Fruit fly (Drosophila melanogaster) whole organism, embryonic: ENCODE results near the gene Lsm12a.
A peak's percentile ranks its signal among the peaks of the same experiment; 100 is the strongest.

Experiments
- Abd-B ChIP-seq: fragments of 200-800 bp; sonication (Bioruptor generic); optimal IDR thresholded peaks from 2 replicates; lab custom pipeline; 2018; ENCODE audit warnings: missing biosample characterization, mild to moderate bottlenecking, missing genetic modification characterization, moderate library complexity
- B-H2 ChIP-seq: fragments of 200-800 bp; sonication (Bioruptor generic); optimal IDR thresholded peaks from 2 replicates; lab custom pipeline; 2018; ENCODE audit warnings: missing biosample characterization, mild to moderate bottlenecking, missing genetic modification characterization
- CG10147 ChIP-seq: fragments of 200-800 bp; sonication (Bioruptor generic); optimal IDR thresholded peaks from 2 replicates; lab custom pipeline; 2019; ENCODE audit warnings: missing biosample characterization, mild to moderate bottlenecking, missing genetic modification characterization, moderate library complexity
- CG10366 ChIP-seq: fragments of 200-800 bp; sonication (Bioruptor generic); IDR thresholded peaks from 2 replicates; pipeline ENCODE4 v1.3.6; 2022; ENCODE audit warnings: missing biosample characterization, missing genetic modification characterization
- CG12071 ChIP-seq: fragments of 200-800 bp; sonication (Bioruptor generic); optimal IDR thresholded peaks from 3 replicates; lab custom pipeline; 2018; ENCODE audit warnings: missing biosample characterization, mild to moderate bottlenecking, missing genetic modification characterization
- CG12236 ChIP-seq: fragments of 200-800 bp; sonication (Bioruptor generic); optimal IDR thresholded peaks from 2 replicates; lab custom pipeline; 2016; ENCODE audit warnings: missing biosample characterization, missing genetic modification characterization
- CG13287 ChIP-seq: fragments of 200-800 bp; sonication (Bioruptor generic); IDR thresholded peaks from 2 replicates; pipeline ENCODE4 v1.3.6; 2022; ENCODE audit warnings: missing biosample characterization, missing genetic modification characterization; ENCODE audit not compliant: partially characterized antibody
- CG13424 ChIP-seq: fragments of 200-800 bp; sonication (Bioruptor generic); optimal IDR thresholded peaks from 2 replicates; lab custom pipeline; 2019; ENCODE audit warnings: missing biosample characterization, mild to moderate bottlenecking, missing genetic modification characterization, moderate library complexity
- CG14441 ChIP-seq: fragments of 200-800 bp; sonication (Bioruptor generic); IDR thresholded peaks from 2 replicates; pipeline ENCODE4 v1.3.6; 2022; ENCODE audit warnings: missing biosample characterization, missing genetic modification characterization
- CG1529 ChIP-seq: fragments of 200-800 bp; sonication (Bioruptor generic); optimal IDR thresholded peaks from 3 replicates; lab custom pipeline; 2018; ENCODE audit warnings: missing biosample characterization, missing genetic modification characterization
- CG15696 ChIP-seq: fragments of 200-800 bp; sonication (Bioruptor generic); optimal IDR thresholded peaks from 2 replicates; lab custom pipeline; 2019; ENCODE audit warnings: missing biosample characterization, mild to moderate bottlenecking, missing genetic modification characterization, moderate library complexity
- CG17568 ChIP-seq: fragments of 200-800 bp; sonication (Bioruptor generic); optimal IDR thresholded peaks from 2 replicates; lab custom pipeline; 2018; ENCODE audit warnings: missing biosample characterization, mild to moderate bottlenecking, missing genetic modification characterization, moderate library complexity
- CG17802 ChIP-seq: fragments of 200-800 bp; sonication (Bioruptor generic); optimal IDR thresholded peaks from 2 replicates; lab custom pipeline; 2018; ENCODE audit warnings: missing biosample characterization, mild to moderate bottlenecking, missing genetic modification characterization, moderate library complexity
- CG30403 ChIP-seq: fragments of 200-800 bp; sonication (Bioruptor generic); optimal IDR thresholded peaks from 3 replicates; lab custom pipeline; 2016; ENCODE audit warnings: missing biosample characterization, missing genetic modification characterization
- CG31388 ChIP-seq: fragments of 200-800 bp; sonication (Bioruptor generic); optimal IDR thresholded peaks from 2 replicates; lab custom pipeline; 2016; ENCODE audit warnings: missing biosample characterization, missing genetic modification characterization
- CG33557 ChIP-seq: fragments of 200-800 bp; sonication (Bioruptor generic); optimal IDR thresholded peaks from 2 replicates; lab custom pipeline; 2019; ENCODE audit warnings: missing biosample characterization, mild to moderate bottlenecking, missing genetic modification characterization, moderate library complexity
- CG34376 ChIP-seq: fragments of 200-800 bp; sonication (Bioruptor generic); optimal IDR thresholded peaks from 2 replicates; lab custom pipeline; 2018; ENCODE audit warnings: missing biosample characterization, mild to moderate bottlenecking, missing genetic modification characterization
- CG3726 ChIP-seq: fragments of 200-800 bp; sonication (Bioruptor generic); IDR thresholded peaks from 3 replicates; pipeline ENCODE4, ENCODE4 v1.3.6; 2022; ENCODE audit warnings: missing biosample characterization, missing genetic modification characterization
- CG4820 ChIP-seq: fragments of 200-800 bp; sonication (Bioruptor generic); optimal IDR thresholded peaks from 3 replicates; lab custom pipeline; 2016; ENCODE audit warnings: missing biosample characterization, missing genetic modification characterization
- CG7357 ChIP-seq: fragments of 200-800 bp; sonication (Bioruptor generic); IDR thresholded peaks from 3 replicates; pipeline ENCODE4 v1.3.6; 2022; ENCODE audit warnings: missing biosample characterization, missing genetic modification characterization
- CG9609 ChIP-seq: fragments of 200-800 bp; sonication (Bioruptor generic); optimal IDR thresholded peaks from 3 replicates; lab custom pipeline; 2016; ENCODE audit warnings: missing biosample characterization, missing genetic modification characterization
- CrebB ChIP-seq: fragments of 200-800 bp; sonication (Bioruptor generic); optimal IDR thresholded peaks from 3 replicates; lab custom pipeline; 2018; ENCODE audit warnings: missing biosample characterization, mild to moderate bottlenecking, missing genetic modification characterization
- Dad ChIP-seq: fragments of 200-800 bp; sonication (Bioruptor generic); optimal IDR thresholded peaks from 3 replicates; lab custom pipeline; 2016; ENCODE audit warnings: missing biosample characterization, missing genetic modification characterization
- Dbx ChIP-seq: fragments of 200-800 bp; sonication (Bioruptor generic); IDR thresholded peaks from 3 replicates; pipeline ENCODE4 v1.3.6; 2022; ENCODE audit warnings: missing biosample characterization, missing genetic modification characterization
- Dll ChIP-seq: fragments of 200-800 bp; sonication (Bioruptor generic); IDR thresholded peaks from 4 replicates; pipeline ENCODE4 v1.3.6; 2022; ENCODE audit warnings: missing biosample characterization, missing genetic modification characterization; ENCODE audit not compliant: partially characterized antibody
- Elba2 ChIP-seq: fragments of 200-800 bp; sonication (Bioruptor generic); optimal IDR thresholded peaks from 3 replicates; lab custom pipeline; 2016; ENCODE audit warnings: missing biosample characterization, missing genetic modification characterization
- Fer3 ChIP-seq: fragments of 200-800 bp; sonication (Bioruptor generic); optimal IDR thresholded peaks from 2 replicates; lab custom pipeline; 2018; ENCODE audit warnings: missing biosample characterization, mild to moderate bottlenecking, missing genetic modification characterization, moderate library complexity
- GATAe ChIP-seq: fragments of 200-800 bp; sonication (Bioruptor generic); conservative IDR thresholded peaks from 2 replicates; pipeline ENCODE4 v1.3.6; 2022; ENCODE audit warnings: missing biosample characterization, missing genetic modification characterization
- NC2α ChIP-seq: fragments of 200-800 bp; sonication (Bioruptor generic); optimal IDR thresholded peaks from 2 replicates; lab custom pipeline; 2016; ENCODE audit warnings: missing biosample characterization, missing genetic modification characterization
- Oaz ChIP-seq: fragments of 200-800 bp; sonication (Bioruptor generic); IDR thresholded peaks from 2 replicates; pipeline ENCODE4 v1.3.6; 2022; ENCODE audit warnings: missing biosample characterization, missing genetic modification characterization
- Optix ChIP-seq: fragments of 200-800 bp; sonication (Bioruptor generic); IDR thresholded peaks from 3 replicates; pipeline ENCODE4 v1.3.6; 2022; ENCODE audit warnings: missing biosample characterization, missing genetic modification characterization
- al ChIP-seq: fragments of 200-800 bp; sonication (Bioruptor generic); IDR thresholded peaks from 2 replicates; pipeline ENCODE4 v1.3.6; 2022; ENCODE audit warnings: missing biosample characterization, missing genetic modification characterization
- amos ChIP-seq: fragments of 200-800 bp; sonication (Bioruptor generic); IDR thresholded peaks from 2 replicates; pipeline ENCODE4 v1.3.6; 2022; ENCODE audit warnings: missing biosample characterization, missing genetic modification characterization; ENCODE audit not compliant: partially characterized antibody
- ara ChIP-seq: fragments of 200-800 bp; sonication (Bioruptor generic); IDR thresholded peaks from 2 replicates; pipeline ENCODE4 v1.3.6; 2022; ENCODE audit warnings: missing biosample characterization, missing genetic modification characterization
- dati ChIP-seq: fragments of 200-800 bp; sonication (Bioruptor generic); IDR thresholded peaks from 2 replicates; pipeline ENCODE4 v1.3.6; 2022; ENCODE audit warnings: missing biosample characterization, missing genetic modification characterization
- dysf ChIP-seq: fragments of 200-800 bp; sonication (Bioruptor generic); IDR thresholded peaks from 3 replicates; pipeline ENCODE4 v1.3.6; 2022; ENCODE audit warnings: missing biosample characterization, missing genetic modification characterization
- esg ChIP-seq: fragments of 200-800 bp; sonication (Bioruptor generic); conservative IDR thresholded peaks from 2 replicates; pipeline ENCODE4 v1.3.6; 2022; ENCODE audit warnings: missing biosample characterization, missing genetic modification characterization
- gcm2 ChIP-seq: fragments of 200-800 bp; sonication (Bioruptor generic); optimal IDR thresholded peaks from 2 replicates; lab custom pipeline; 2016; ENCODE audit warnings: missing biosample characterization, missing genetic modification characterization
- grn ChIP-seq: fragments of 200-800 bp; sonication (Bioruptor generic); optimal IDR thresholded peaks from 3 replicates; lab custom pipeline; 2017; ENCODE audit warnings: missing biosample characterization, missing genetic modification characterization
- hb ChIP-seq: fragments of 200-800 bp; sonication (Bioruptor generic); IDR thresholded peaks from 3 replicates; pipeline ENCODE4 v1.3.6; 2022; ENCODE audit warnings: missing biosample characterization, missing genetic modification characterization; ENCODE audit not compliant: partially characterized antibody
- kni ChIP-seq: fragments of 200-800 bp; sonication (Bioruptor generic); optimal IDR thresholded peaks from 3 replicates; lab custom pipeline; 2017; ENCODE audit warnings: mild to moderate bottlenecking, missing biosample characterization, missing genetic modification reagents, missing genetic modification characterization
- maf-S ChIP-seq: fragments of 200-800 bp; sonication (Bioruptor generic); optimal IDR thresholded peaks from 2 replicates; lab custom pipeline; 2016; ENCODE audit warnings: missing biosample characterization, missing genetic modification characterization
- org-1 ChIP-seq: fragments of 200-800 bp; sonication (Bioruptor generic); optimal IDR thresholded peaks from 2 replicates; lab custom pipeline; 2017; ENCODE audit warnings: missing biosample characterization, missing genetic modification characterization
- pros ChIP-seq: fragments of 200-800 bp; sonication (Bioruptor generic); optimal IDR thresholded peaks from 3 replicates; lab custom pipeline; 2019; ENCODE audit warnings: missing biosample characterization, mild to moderate bottlenecking, missing genetic modification characterization, moderate library complexity
- sens ChIP-seq: fragments of 200-800 bp; sonication (Bioruptor generic); peaks from one replicate; lab custom pipeline; 2016; ENCODE audit warnings: missing biosample characterization, missing genetic modification characterization
- stwl ChIP-seq: fragments of 200-800 bp; sonication (Bioruptor generic); optimal IDR thresholded peaks from 3 replicates; lab custom pipeline; 2018; ENCODE audit warnings: missing biosample characterization, mild to moderate bottlenecking, missing genetic modification characterization, moderate library complexity
- tup ChIP-seq: fragments of 200-800 bp; sonication (Bioruptor generic); optimal IDR thresholded peaks from 2 replicates; lab custom pipeline; 2016; ENCODE audit warnings: missing biosample characterization, mild to moderate bottlenecking, missing genetic modification characterization, moderate library complexity
- unpg ChIP-seq: fragments of 200-800 bp; sonication (Bioruptor generic); optimal IDR thresholded peaks from 3 replicates; lab custom pipeline; 2018; ENCODE audit warnings: missing biosample characterization, mild to moderate bottlenecking, missing genetic modification characterization, moderate library complexity
- z ChIP-seq: fragments of 200-800 bp; sonication (Bioruptor generic); IDR thresholded peaks from 3 replicates; pipeline ENCODE4 v1.3.6; 2022; ENCODE audit warnings: missing biosample characterization, missing genetic modification characterization
- zen ChIP-seq: fragments of 200-800 bp; sonication (Bioruptor generic); optimal IDR thresholded peaks from 3 replicates; lab custom pipeline; 2018; ENCODE audit warnings: missing biosample characterization, mild to moderate bottlenecking, missing genetic modification characterization, moderate library complexity

Lsm12a gene

dm6 chrX:12014800-12015389 is 3.5 kb upstream of the Lsm12a start (continued):
- peak; percentile 19 for TF ChIP-seq CG9609
- no peak for TF ChIP-seq CG34376 (GFP tag; lab: Kevin White, UChicago)
- peak; percentile 36 for TF ChIP-seq CG30403
- TF ChIP-seq CG15696 (tag; lab: Kevin White, UChicago): no peak
- TF ChIP-seq CG12236: no peak
- TF ChIP-seq maf-S (GFP tag; lab: Kevin White, UChicago): no peak
- no peak for TF ChIP-seq pros (GFP tag; lab: Kevin White, UChicago)
- 0 out of 3 replicates have a peak, but pooled peaks have one; percentile 52 for TF ChIP-seq CG3726 (GFP tag; lab: Robert Waterston, UW)
- no peak for TF ChIP-seq CG12071
- TF ChIP-seq CG17568 (GFP tag; lab: Kevin White, UChicago): no peak
- TF ChIP-seq CG4820 (GFP tag; lab: Kevin White, UChicago): no peak
- TF ChIP-seq Abd-B (GFP tag; lab: Kevin White, UChicago): no peak
- peak; percentile 20 for TF ChIP-seq Dad
- TF ChIP-seq stwl (tag; lab: Kevin White, UChicago): no peak
- TF ChIP-seq kni (GFP tag; lab: Kevin White, UChicago): no peak
- no peak for TF ChIP-seq Dll (GFP tag; lab: Robert Waterston, UW)
- TF ChIP-seq CG33557 (GFP tag; lab: Kevin White, UChicago): no peak
- peak; percentile 7; the same call in 1 of the 2 replicates for TF ChIP-seq esg
- TF ChIP-seq dysf: peak; percentile 40; the same call in 1 of the 3 replicates
- TF ChIP-seq Optix (GFP tag; lab: Robert Waterston, UW): 0 out of 3 replicates have a peak, but pooled peaks have one; percentile 9
- no peak for TF ChIP-seq NC2α
- TF ChIP-seq CrebB (tag; lab: Kevin White, UChicago): no peak
- no peak for TF ChIP-seq Elba2 (GFP tag; lab: Kevin White, UChicago)
- TF ChIP-seq CG10147 (GFP tag; lab: Kevin White, UChicago): no peak
- TF ChIP-seq CG10366 (GFP tag; lab: Robert Waterston, UW): peak; percentile 34
- no peak for TF ChIP-seq B-H2
- no peak for TF ChIP-seq hb (GFP tag; lab: Robert Waterston, UW)
- peak; percentile 29 for TF ChIP-seq unpg (GFP tag; lab: Kevin White, UChicago)
- TF ChIP-seq CG13287: peak; percentile 31; the same call in 1 of the 2 replicates
- no peak for TF ChIP-seq z (GFP tag; lab: Robert Waterston, UW)
- TF ChIP-seq CG7357 (GFP tag; lab: Robert Waterston, UW): 0 out of 3 replicates have a peak, but pooled peaks have one; percentile 22
- peak; percentile 59 for TF ChIP-seq CG14441
- TF ChIP-seq org-1 (GFP tag; lab: Kevin White, UChicago): no peak
- peak; percentile 28 for TF ChIP-seq CG13424
- TF ChIP-seq CG17802 (tag; lab: Kevin White, UChicago): no peak
- no peak for TF ChIP-seq Fer3 (tag; lab: Kevin White, UChicago)
- TF ChIP-seq GATAe: no peak
- no peak for TF ChIP-seq Oaz (GFP tag; lab: Robert Waterston, UW)
- no peak for TF ChIP-seq gcm2 (GFP tag; lab: Kevin White, UChicago)
- no peak for TF ChIP-seq tup (GFP tag; lab: Kevin White, UChicago)
- TF ChIP-seq amos (GFP tag; lab: Robert Waterston, UW): no peak
- TF ChIP-seq zen (tag; lab: Kevin White, UChicago): no peak
- no peak for TF ChIP-seq dati (GFP tag; lab: Robert Waterston, UW)
- TF ChIP-seq Dbx (GFP tag; lab: Robert Waterston, UW): no peak
- TF ChIP-seq sens (GFP tag; lab: Kevin White, UChicago): peak; percentile 86
- peak; percentile 20; the same call in 1 of the 2 replicates for TF ChIP-seq ara (GFP tag; lab: Robert Waterston, UW)
- TF ChIP-seq CG31388 (GFP tag; lab: Kevin White, UChicago): no peak
- no peak for TF ChIP-seq grn (GFP tag; lab: Kevin White, UChicago)
- no peak for TF ChIP-seq al (GFP tag; lab: Robert Waterston, UW)
- TF ChIP-seq CG1529 (GFP tag; lab: Kevin White, UChicago): no peak
